Worm (Caenorhabditis elegans): ENCODE measurements around the gene rheb-1.
A peak's percentile ranks its signal among the peaks of the same experiment; 100 is the strongest.

rheb-1 gene

DNA sequence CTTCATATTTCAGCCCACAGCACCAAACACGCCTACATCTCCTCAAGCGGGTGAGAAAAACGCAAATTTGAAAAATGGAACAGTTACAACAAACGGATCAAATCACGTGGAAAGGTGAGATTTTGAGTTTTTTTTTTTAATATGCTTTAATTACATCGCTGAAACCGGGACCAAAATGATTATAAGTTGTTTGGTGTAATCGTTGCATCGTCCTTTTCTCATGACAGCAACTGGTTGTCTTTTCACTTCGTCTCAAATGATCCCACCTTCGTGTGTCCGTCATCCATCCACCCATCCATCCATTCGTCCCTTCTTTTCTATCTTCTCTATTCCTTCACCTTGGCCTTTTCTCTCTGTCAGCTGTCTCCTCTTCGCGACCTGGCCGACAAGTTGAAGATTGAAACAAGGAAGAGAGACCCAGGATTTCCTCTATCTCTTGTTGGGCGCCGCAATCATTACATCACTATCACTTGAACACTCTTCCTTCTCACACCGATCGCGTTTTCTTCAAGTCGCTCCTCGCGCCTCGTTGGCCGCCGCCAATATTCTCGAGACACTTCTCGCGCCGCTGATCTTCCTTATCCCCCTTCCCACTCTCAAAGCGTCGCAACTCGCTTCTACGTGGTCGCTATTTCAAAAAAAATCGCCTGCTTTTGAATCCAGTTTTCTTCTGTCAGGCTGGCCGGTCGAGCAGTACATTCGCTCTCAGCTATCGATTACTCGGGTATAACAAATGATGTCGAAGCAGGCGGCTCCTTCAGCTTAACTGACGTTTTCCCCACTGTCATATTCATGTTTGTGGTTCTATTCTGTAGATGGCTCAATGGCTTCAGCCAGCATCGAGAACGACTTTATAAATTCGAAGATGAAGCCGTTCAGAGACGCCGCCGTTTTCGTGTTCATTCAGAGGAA lies 1.6 kb upstream of the rheb-1 start:
- TF ChIP-seq ztf-3 (GFP tag; optimal IDR thresholded peaks at IDR 0.05), result no peak
- TF ChIP-seq F23B12.7 (tag; optimal IDR thresholded peaks at IDR 0.05; ENCODE audit: insufficient read depth), result no peak
- no peak for TF ChIP-seq ceh-100 (GFP tag; IDR thresholded peaks at IDR 0.05)
- TF ChIP-seq zfh-2 (GFP tag; conservative IDR thresholded peaks at IDR 0.05), result peak; percentile 88
- TF ChIP-seq cebp-1 (GFP tag; IDR thresholded peaks at IDR 0.05), result no peak
- peak; percentile 27 for TF ChIP-seq cebp-1 (tag; optimal IDR thresholded peaks at IDR 0.05)
- no peak for TF ChIP-seq aptf-2 (GFP tag; conservative IDR thresholded peaks at IDR 0.05)

DNA sequence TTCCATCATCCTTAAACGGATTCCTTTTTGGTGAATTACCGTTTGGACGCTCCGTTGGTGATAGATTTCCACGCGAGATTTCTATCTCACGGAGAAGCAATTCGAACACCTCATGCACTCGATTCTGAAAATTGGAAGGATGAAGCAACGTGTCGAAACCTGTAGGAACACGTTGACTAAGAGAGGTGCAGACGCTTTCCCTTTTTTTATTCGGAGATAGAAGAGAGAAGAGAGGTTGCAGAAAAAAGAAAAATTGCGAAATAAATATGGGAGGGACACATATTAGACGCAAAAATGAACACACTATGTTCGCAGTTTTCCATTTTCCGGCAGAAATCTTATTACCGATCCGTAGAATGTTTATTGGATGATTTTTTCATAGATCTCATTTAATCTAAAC lies 1.1 kb downstream of the rheb-1 start:
- TF ChIP-seq cebp-1 (GFP tag; IDR thresholded peaks at IDR 0.05) (peak; percentile 50; the same call in 1 of the 2 replicates), cebp-1 (tag; optimal IDR thresholded peaks at IDR 0.05) (peak; percentile 91), ceh-100 (GFP tag; IDR thresholded peaks at IDR 0.05) (no peak)

DNA sequence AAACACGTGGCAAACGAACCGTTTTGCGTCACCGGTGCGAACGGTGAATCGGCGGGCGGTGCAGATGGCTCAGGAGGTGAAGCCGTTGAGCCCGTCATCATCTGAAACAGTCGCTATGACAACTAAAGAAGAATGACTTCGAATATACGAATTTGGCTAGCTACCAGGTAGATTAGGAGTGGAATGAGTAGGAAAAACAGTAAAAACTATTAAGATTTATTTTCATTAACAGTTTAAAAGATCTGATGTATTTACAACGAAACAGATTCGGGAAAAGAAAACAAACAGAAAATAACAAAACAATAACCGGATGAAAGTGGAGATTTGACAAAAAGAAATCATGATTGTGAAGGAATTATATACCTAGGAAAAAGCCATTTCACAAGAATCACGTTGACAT lies 1.9 kb downstream of the rheb-1 start, which contains the start of gene F54C8.7:
Gene F54C8.7, minus strand, starts transcription at position 101 of the 400 bp plus-strand sequence.
- TF ChIP-seq Y95B8A.8 (GFP tag; IDR thresholded peaks at IDR 0.05) (0 out of 2 replicates have a peak, but pooled peaks have one; percentile 11), zfh-2 (GFP tag; conservative IDR thresholded peaks at IDR 0.05) (no peak), Y53F4B.3 (GFP tag; IDR thresholded peaks at IDR 0.05) (no peak)

DNA sequence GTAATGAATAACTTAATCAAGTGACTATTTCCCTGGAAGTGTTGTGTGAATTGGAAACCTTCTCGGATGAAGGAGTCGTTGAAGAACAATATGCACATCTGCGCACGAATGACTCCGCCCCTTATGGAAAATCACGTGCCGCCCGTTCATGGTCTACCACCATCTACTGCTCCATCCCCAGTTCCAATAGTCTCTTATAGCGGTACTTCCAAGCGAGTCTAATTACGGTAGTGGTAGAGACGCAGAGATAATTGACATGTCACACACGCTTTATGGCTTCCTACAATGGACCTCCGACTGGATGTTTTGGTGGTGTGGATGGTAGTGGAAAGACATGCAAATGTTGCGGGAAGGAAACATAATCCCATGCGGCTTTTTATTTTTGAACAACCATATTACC lies 4.9 kb downstream of the rheb-1 start:
- TF ChIP-seq akir-1 (GFP tag; optimal IDR thresholded peaks at IDR 0.05) (no peak), F55B11.4 (tag; optimal IDR thresholded peaks at IDR 0.05; ENCODE audit: borderline replicate concordance, insufficient read depth) (no peak), nhr-80 (tag; optimal IDR thresholded peaks at IDR 0.05) (no peak), aptf-2 (GFP tag; conservative IDR thresholded peaks at IDR 0.05) (no peak), sptf-2 (GFP tag; optimal IDR thresholded peaks at IDR 0.05) (no peak), rpc-1 (optimal IDR thresholded peaks at IDR 0.05) (no peak), rpc-1 (tag; optimal IDR thresholded peaks at IDR 0.05) (no peak), Y79H2A.3 (GFP tag; conservative IDR thresholded peaks at IDR 0.05) (no peak), F39B2.1 (GFP tag; IDR thresholded peaks at IDR 0.05) (no peak), Y56A3A.18 (GFP tag; IDR thresholded peaks at IDR 0.05) (no peak), ceh-100 (GFP tag; IDR thresholded peaks at IDR 0.05) (no peak), nhr-120 (GFP tag; IDR thresholded peaks at IDR 0.05) (no peak), lag-1 (GFP tag; IDR thresholded peaks at IDR 0.05) (no peak)

DNA sequence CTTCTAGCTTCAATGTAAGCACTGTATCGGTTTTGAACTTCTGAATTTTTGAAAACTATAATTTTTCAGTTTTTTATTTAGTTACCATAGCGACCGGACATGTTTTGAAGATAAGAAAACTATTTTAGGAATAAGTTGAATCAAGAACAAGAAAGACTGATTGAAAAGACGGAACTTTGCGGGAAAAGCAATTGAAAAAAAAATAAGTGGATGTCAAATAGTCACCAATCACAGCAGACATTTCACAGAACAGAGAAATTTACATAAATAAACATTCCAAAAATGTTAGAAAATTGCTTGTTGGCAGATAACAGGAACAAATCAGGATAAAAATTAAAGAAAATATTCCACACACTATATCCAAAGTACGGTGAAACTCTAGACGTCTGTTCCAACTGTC lies 6.0 kb downstream of the rheb-1 start, which contains the start of gene F54C8.6:
Gene F54C8.6, minus strand, starts transcription at position 101 of the 400 bp plus-strand sequence.
- TF ChIP-seq die-1 (tag; optimal IDR thresholded peaks at IDR 0.05), result no peak
- no peak for TF ChIP-seq attf-5 (GFP tag; optimal IDR thresholded peaks at IDR 0.05)
- TF ChIP-seq mes-4 (tag; optimal IDR thresholded peaks at IDR 0.05), result no peak
- no peak for TF ChIP-seq zfh-2 (GFP tag; conservative IDR thresholded peaks at IDR 0.05)
- TF ChIP-seq hlh-12 (tag; optimal IDR thresholded peaks at IDR 0.05), result no peak
- TF ChIP-seq athp-1 (tag; optimal IDR thresholded peaks at IDR 0.05), result no peak
- no peak for TF ChIP-seq snpc-1.1 (tag; optimal IDR thresholded peaks at IDR 0.05; ENCODE audit: insufficient read depth)
- TF ChIP-seq hlh-26 (GFP tag; conservative IDR thresholded peaks at IDR 0.05), result no peak
- TF ChIP-seq nfya-2 (GFP tag; IDR thresholded peaks at IDR 0.05), result no peak
- TF ChIP-seq ceh-91 (GFP tag; IDR thresholded peaks at IDR 0.05), result no peak
- no peak for TF ChIP-seq nhr-27 (tag; optimal IDR thresholded peaks at IDR 0.05)
- TF ChIP-seq madf-8 (GFP tag; conservative IDR thresholded peaks at IDR 0.05), result no peak
- TF ChIP-seq F55B11.4 (tag; optimal IDR thresholded peaks at IDR 0.05; ENCODE audit: borderline replicate concordance, insufficient read depth), result no peak
- TF ChIP-seq D2030.7 (GFP tag; IDR thresholded peaks at IDR 0.05), result no peak
- no peak for TF ChIP-seq B0019.2 (GFP tag; conservative IDR thresholded peaks at IDR 0.05)
- TF ChIP-seq ama-1 (optimal IDR thresholded peaks at IDR 0.05), result no peak
- TF ChIP-seq ama-1 (GFP tag; optimal IDR thresholded peaks at IDR 0.05), result no peak
- no peak for TF ChIP-seq chd-7 (tag; optimal IDR thresholded peaks at IDR 0.05)
- no peak for TF ChIP-seq rcor-1 (GFP tag; IDR thresholded peaks at IDR 0.05)
